Worm (Caenorhabditis elegans) whole organism, L4/young adult: ENCODE results near the gene vit-3.

Experiments
- W03F9.2 ChIP-seq: fragments of 150-350 bp; optimal IDR thresholded peaks from 2 replicates; lab custom pipeline; 2014; ENCODE audit warnings: missing biosample characterization, missing genetic modification characterization
- him-1 ChIP-seq: sonication (generic microtip); optimal IDR thresholded peaks from 2 replicates; lab custom pipeline; 2016; ENCODE audit warnings: missing genotype, missing genetic modification reagents, missing genetic modification characterization, missing compliant biosample characterization

DNA sequence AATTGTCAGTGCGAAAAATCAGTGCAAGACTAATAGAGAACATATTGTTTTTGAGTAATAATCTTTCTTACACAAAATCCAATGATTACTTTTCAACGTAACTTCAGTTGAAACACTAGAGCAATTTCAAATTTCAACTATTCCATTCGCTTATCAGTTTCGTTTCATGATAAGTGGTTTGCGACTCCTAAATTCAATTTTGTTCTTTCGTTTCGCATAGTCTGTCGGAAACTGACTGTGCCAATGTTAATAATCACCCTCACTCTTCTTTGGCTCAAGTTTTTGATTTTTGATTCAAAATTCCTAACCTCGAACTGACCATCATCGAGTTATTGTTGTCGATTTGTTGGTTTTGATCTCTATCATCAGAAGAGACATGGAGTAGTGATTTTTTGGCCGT is 23.6 kb downstream of the vit-3 start:
- no peak for TF ChIP-seq him-1 (tag; lab: Kevin White, UChicago)
- no peak for TF ChIP-seq W03F9.2 (tag; lab: Kevin White, UChicago)
